Worm (Caenorhabditis elegans) whole organism, midembryonic: ENCODE data around the gene C25E10.12.

Source experiments
- T22C8.4 ChIP-seq: fragments of 200-800 bp; sonication (Bioruptor generic); IDR thresholded peaks from 2 replicates; pipeline ENCODE4 v1.3.6; 2022; ENCODE audit warnings: missing genetic modification characterization, missing compliant biosample characterization
- cog-1 ChIP-seq: sonication (generic microtip); optimal IDR thresholded peaks from 2 replicates; lab custom pipeline; 2016; ENCODE audit warnings: missing genetic modification characterization, missing compliant biosample characterization
- flt-1 ChIP-seq: fragments of 200-800 bp; sonication (Bioruptor generic); IDR thresholded peaks from 2 replicates; pipeline ENCODE4 v1.3.6; 2022; ENCODE audit warnings: missing genetic modification characterization, missing compliant biosample characterization
- klf-2 ChIP-seq: fragments of 200-800 bp; sonication (Bioruptor generic); conservative IDR thresholded peaks from 2 replicates; pipeline ENCODE4 v1.3.6; 2022; ENCODE audit warnings: missing genetic modification reagents, missing genetic modification characterization, missing compliant biosample characterization
- med-1 ChIP-seq: sonication (generic microtip); optimal IDR thresholded peaks from 2 replicates; lab custom pipeline; 2017; ENCODE audit warnings: missing genetic modification characterization, mild to moderate bottlenecking, missing compliant biosample characterization, antibody characterized with exemption, missing genetic modification reagents; ENCODE audit not compliant: insufficient read depth
- ref-1 ChIP-seq: fragments of 200-800 bp; sonication (Bioruptor generic); conservative IDR thresholded peaks from 2 replicates; pipeline ENCODE4 v1.3.6; 2022; ENCODE audit warnings: missing genetic modification reagents, missing genetic modification characterization, missing compliant biosample characterization
- tab-1 ChIP-seq: fragments of 200-800 bp; sonication (Bioruptor generic); IDR thresholded peaks from 2 replicates; pipeline ENCODE4 v1.3.6; 2022; ENCODE audit warnings: missing genetic modification characterization, missing compliant biosample characterization
- ztf-23 ChIP-seq: fragments of 200-800 bp; sonication (Bioruptor generic); IDR thresholded peaks from 2 replicates; pipeline ENCODE4 v1.3.6; 2022; ENCODE audit warnings: missing genetic modification reagents, missing genetic modification characterization, missing compliant biosample characterization
- ztf-29 ChIP-seq: fragments of 200-800 bp; sonication (Bioruptor generic); IDR thresholded peaks from 2 replicates; pipeline ENCODE4 v1.3.6; 2022; ENCODE audit warnings: missing genetic modification reagents, missing genetic modification characterization, missing compliant biosample characterization

C25E10.12 gene

ce11 chrV:9065001-9065400 lies 2.8 kb upstream of the C25E10.12 start:
- TF ChIP-seq klf-2 (no peak), ztf-29 (GFP tag; lab: Robert Waterston, UW) (no peak), med-1 (GFP tag; lab: Kevin White, UChicago) (no peak), T22C8.4 (GFP tag; lab: Robert Waterston, UW) (no peak), cog-1 (tag; lab: Kevin White, UChicago) (no peak), ztf-23 (GFP tag; lab: Robert Waterston, UW) (no peak), tab-1 (no peak), ref-1 (no peak), flt-1 (no peak)

- TF ChIP-seq flt-1 (no peak), tab-1 (no peak), T22C8.4 (GFP tag; lab: Robert Waterston, UW) (no peak), ref-1 (no peak), ztf-29 (GFP tag; lab: Robert Waterston, UW) (no peak), klf-2 (no peak), cog-1 (tag; lab: Kevin White, UChicago) (no peak), ztf-23 (GFP tag; lab: Robert Waterston, UW) (no peak)
These were observed 893 bp upstream of the C25E10.12 start for ce11 chrV:9063134-9063533.

- no peak for TF ChIP-seq klf-2
- TF ChIP-seq ztf-23 (GFP tag; lab: Robert Waterston, UW) = no peak
- TF ChIP-seq tab-1 = no peak
- no peak for TF ChIP-seq T22C8.4 (GFP tag; lab: Robert Waterston, UW)
- TF ChIP-seq ref-1 = no peak
- TF ChIP-seq med-1 (GFP tag; lab: Kevin White, UChicago) = no peak
- TF ChIP-seq cog-1 (tag; lab: Kevin White, UChicago) = no peak
- no peak for TF ChIP-seq flt-1
- TF ChIP-seq ztf-29 (GFP tag; lab: Robert Waterston, UW) = no peak
These were observed 2.8 kb downstream of the C25E10.12 start, which contains the start of the genes C25E10.16 and C25E10.13 for ce11 chrV:9059468-9059867. C25E10.16 (minus strand) TSS chrV:9059568. C25E10.13 (plus strand) TSS chrV:9059723.

ce11 chrV:9058627-9059026 lies 3.6 kb downstream of the C25E10.12 start, which contains the start of gene C25E10.11:
C25E10.11 (minus strand) TSS chrV:9058727.
- TF ChIP-seq med-1 (GFP tag; lab: Kevin White, UChicago) (no peak), cog-1 (tag; lab: Kevin White, UChicago) (no peak), ztf-23 (GFP tag; lab: Robert Waterston, UW) (no peak), tab-1 (no peak), ztf-29 (GFP tag; lab: Robert Waterston, UW) (no peak), klf-2 (no peak), ref-1 (no peak), flt-1 (no peak), T22C8.4 (GFP tag; lab: Robert Waterston, UW) (no peak)

ce11 chrV:9056253-9056652 lies 6.0 kb downstream of the C25E10.12 start, which contains the start of gene C25E10.10:
C25E10.10 (minus strand) TSS chrV:9056353.
- TF ChIP-seq ref-1 (no peak), klf-2 (no peak)

ce11 chrV:9055644-9056043 lies 6.6 kb downstream of the C25E10.12 start:
- no peak for TF ChIP-seq ztf-29 (GFP tag; lab: Robert Waterston, UW)
- TF ChIP-seq klf-2 = no peak
- TF ChIP-seq tab-1 = no peak
- TF ChIP-seq ref-1 = no peak
- no peak for TF ChIP-seq ztf-23 (GFP tag; lab: Robert Waterston, UW)
- TF ChIP-seq T22C8.4 (GFP tag; lab: Robert Waterston, UW) = no peak
- TF ChIP-seq med-1 (GFP tag; lab: Kevin White, UChicago) = no peak
- no peak for TF ChIP-seq cog-1 (tag; lab: Kevin White, UChicago)
- no peak for TF ChIP-seq flt-1

ce11 chrV:9054771-9055170 lies 7.5 kb downstream of the C25E10.12 start, which contains the start of gene swm-1:
swm-1 (minus strand) TSS chrV:9054871.
- TF ChIP-seq med-1 (GFP tag; lab: Kevin White, UChicago) = no peak
- TF ChIP-seq ref-1 = no peak
- TF ChIP-seq flt-1 = no peak
- no peak for TF ChIP-seq tab-1
- TF ChIP-seq ztf-29 (GFP tag; lab: Robert Waterston, UW) = no peak
- TF ChIP-seq ztf-23 (GFP tag; lab: Robert Waterston, UW) = no peak
- no peak for TF ChIP-seq T22C8.4 (GFP tag; lab: Robert Waterston, UW)
- no peak for TF ChIP-seq cog-1 (tag; lab: Kevin White, UChicago)
- TF ChIP-seq klf-2 = no peak

- TF ChIP-seq ref-1 (no peak), ztf-23 (GFP tag; lab: Robert Waterston, UW) (no peak), klf-2 (no peak), T22C8.4 (GFP tag; lab: Robert Waterston, UW) (no peak), cog-1 (tag; lab: Kevin White, UChicago) (no peak), tab-1 (no peak), ztf-29 (GFP tag; lab: Robert Waterston, UW) (no peak)
These were observed 8.3 kb downstream of the C25E10.12 start, which contains the start of gene C25E10.8 for ce11 chrV:9053969-9054368. C25E10.8 (minus strand) TSS chrV:9054069.

- TF ChIP-seq med-1 (GFP tag; lab: Kevin White, UChicago) (no peak), flt-1 (no peak), cog-1 (tag; lab: Kevin White, UChicago) (no peak), tab-1 (no peak), klf-2 (no peak), ztf-29 (GFP tag; lab: Robert Waterston, UW) (no peak), ztf-23 (GFP tag; lab: Robert Waterston, UW) (no peak), T22C8.4 (GFP tag; lab: Robert Waterston, UW) (no peak), ref-1 (no peak)
These were observed 9.0 kb downstream of the C25E10.12 start for ce11 chrV:9053235-9053634.

- no peak for TF ChIP-seq T22C8.4 (GFP tag; lab: Robert Waterston, UW)
- TF ChIP-seq cog-1 (tag; lab: Kevin White, UChicago) = no peak
- no peak for TF ChIP-seq ztf-23 (GFP tag; lab: Robert Waterston, UW)
- TF ChIP-seq ref-1 = no peak
- TF ChIP-seq klf-2 = no peak
- no peak for TF ChIP-seq ztf-29 (GFP tag; lab: Robert Waterston, UW)
- no peak for TF ChIP-seq med-1 (GFP tag; lab: Kevin White, UChicago)
- TF ChIP-seq flt-1 = no peak
- no peak for TF ChIP-seq tab-1
These were observed 11.1 kb downstream of the C25E10.12 start, which contains the start of gene C25E10.7 for ce11 chrV:9051100-9051499. C25E10.7 (minus strand) TSS chrV:9051200.
